Worm (Caenorhabditis elegans): Measurements from ENCODE around the gene chmp-7.

DNA sequence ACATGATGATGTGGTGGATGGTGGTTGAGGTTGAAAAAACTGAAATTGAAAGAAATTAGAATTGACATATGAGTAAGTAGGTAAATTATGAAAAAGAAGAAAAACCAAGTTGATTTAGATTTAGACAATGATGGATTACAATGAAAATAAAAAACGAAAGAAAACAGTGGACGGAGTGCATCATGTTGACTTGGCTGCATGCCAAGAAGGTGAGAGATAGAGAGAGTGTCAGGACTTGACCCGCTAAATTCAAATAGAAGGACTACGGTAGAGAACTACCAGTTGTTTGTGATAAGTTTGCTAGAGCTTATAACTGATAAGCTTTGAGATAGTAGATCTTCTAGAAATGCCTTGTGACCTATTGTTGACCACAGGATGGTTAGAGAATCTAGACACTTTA is 6.3 kb downstream of the chmp-7 start, which contains the start of gene T24B8.3:
- TF ChIP-seq php-3 (GFP tag; IDR thresholded peaks at IDR 0.05) (no peak), hif-1 (tag; optimal IDR thresholded peaks at IDR 0.05) (no peak), mxl-3 (GFP tag; optimal IDR thresholded peaks at IDR 0.05) (no peak), egl-27 (tag; optimal IDR thresholded peaks at IDR 0.05) (no peak)

Data from whole organism, L4 larva.